Fruit fly (Drosophila melanogaster): ENCODE measurements around the gene pcx.

Gene pcx

dm6 chrX:2222181-2222790 lies 2.8 kb upstream of the pcx start, which contains the start of gene Vinc (continued):
- TF ChIP-seq dmrt99B (tag; optimal IDR thresholded peaks at IDR 0.05) (peak; percentile 80), ham (GFP tag; IDR thresholded peaks at IDR 0.05) (no peak), dysf (GFP tag; IDR thresholded peaks at IDR 0.05) (peak; percentile 95), cato (GFP tag; optimal IDR thresholded peaks at IDR 0.05; ENCODE audit: borderline replicate concordance) (peak; percentile 24), CG10209 (GFP tag; optimal IDR thresholded peaks at IDR 0.05) (peak; percentile 89), Dfd (GFP tag; optimal IDR thresholded peaks at IDR 0.05) (no peak), CG6813 (GFP tag; optimal IDR thresholded peaks at IDR 0.05) (peak; percentile 85), sug (tag; optimal IDR thresholded peaks at IDR 0.05) (peak; percentile 98), Neu2 (GFP tag; optimal IDR thresholded peaks at IDR 0.05; ENCODE audit: borderline replicate concordance) (peak; percentile 58), phol (tag; optimal IDR thresholded peaks at IDR 0.05) (peak; percentile 87), her (GFP tag; optimal IDR thresholded peaks at IDR 0.05) (peak; percentile 80), esg (GFP tag; conservative IDR thresholded peaks at IDR 0.05) (peak; percentile 83), ash1 (GFP tag; optimal IDR thresholded peaks at IDR 0.05) (peak; percentile 35), al (GFP tag; IDR thresholded peaks at IDR 0.05) (peak; percentile 66), CG14014 (GFP tag; IDR thresholded peaks at IDR 0.05) (peak; percentile 87), MBD-R2 (GFP tag; IDR thresholded peaks at IDR 0.05) (peak; percentile 64; the same call in 1 of the 2 replicates), CG7928 (GFP tag; optimal IDR thresholded peaks at IDR 0.05) (peak; percentile 63), Fer2 (tag; optimal IDR thresholded peaks at IDR 0.05) (peak; percentile 87), CG17186 (GFP tag; optimal IDR thresholded peaks at IDR 0.05) (peak; percentile 7), Asciz (GFP tag; optimal IDR thresholded peaks at IDR 0.05) (no peak), Dref (GFP tag; IDR thresholded peaks at IDR 0.05) (peak; percentile 85), CG10267 (tag; optimal IDR thresholded peaks at IDR 0.05) (peak; percentile 82), sens-2 (GFP tag; IDR thresholded peaks at IDR 0.05) (peak; percentile 64), CG34224 (GFP tag; IDR thresholded peaks at IDR 0.05; ENCODE audit: partially characterized antibody) (0 out of 3 replicates have a peak, but pooled peaks have one; percentile 27), D19A (tag; optimal IDR thresholded peaks at IDR 0.05) (peak; percentile 85), aop (GFP tag; IDR thresholded peaks at IDR 0.05) (no peak), Poxn (GFP tag; IDR thresholded peaks at IDR 0.05) (0 out of 2 replicates have a peak, but pooled peaks have one; percentile 30), lbe (GFP tag; optimal IDR thresholded peaks at IDR 0.05) (peak; percentile 75), CG4424 (GFP tag; optimal IDR thresholded peaks at IDR 0.05) (peak; percentile 89), CG4707 (GFP tag; optimal IDR thresholded peaks at IDR 0.05) (peak; percentile 100), CG8089 (GFP tag; optimal IDR thresholded peaks at IDR 0.05) (peak; percentile 47), Kr (GFP tag; optimal IDR thresholded peaks at IDR 0.05) (peak; percentile 42), D (optimal IDR thresholded peaks at IDR 0.05) (no peak), D (GFP tag; optimal IDR thresholded peaks at IDR 0.05) (peak; percentile 82), Bdp1 (GFP tag; optimal IDR thresholded peaks at IDR 0.05) (peak; percentile 51), bcd (GFP tag; optimal IDR thresholded peaks at IDR 0.05) (peak; percentile 92), CG13894 (tag; optimal IDR thresholded peaks at IDR 0.05) (peak; percentile 93), CG6654 (GFP tag; optimal IDR thresholded peaks at IDR 0.05) (peak; percentile 79), CG6175 (GFP tag; IDR thresholded peaks at IDR 0.05) (peak; percentile 77), Rfx (GFP tag; IDR thresholded peaks at IDR 0.05) (peak; percentile 94), sc (optimal IDR thresholded peaks at IDR 0.05) (no peak), sc (GFP tag; optimal IDR thresholded peaks at IDR 0.05) (peak; percentile 59), D19B (GFP tag; optimal IDR thresholded peaks at IDR 0.05) (peak; percentile 84), dati (GFP tag; IDR thresholded peaks at IDR 0.05) (no peak), CG10543 (GFP tag; optimal IDR thresholded peaks at IDR 0.05) (peak; percentile 96), fd96Cb (tag; optimal IDR thresholded peaks at IDR 0.05) (peak; percentile 85), Mrtf (GFP tag; IDR thresholded peaks at IDR 0.05) (peak; percentile 77; the same call in 2 of the 3 replicates), CG42726 (GFP tag; IDR thresholded peaks at IDR 0.05; ENCODE audit: partially characterized antibody) (no peak), Doc3 (GFP tag; IDR thresholded peaks at IDR 0.05; ENCODE audit: partially characterized antibody) (no peak), ftz-f1 (GFP tag; optimal IDR thresholded peaks at IDR 0.05) (peak; percentile 79)
